Fruit fly (Drosophila melanogaster): ENCODE measurements around the gene elg1.

The elg1 gene

DNA sequence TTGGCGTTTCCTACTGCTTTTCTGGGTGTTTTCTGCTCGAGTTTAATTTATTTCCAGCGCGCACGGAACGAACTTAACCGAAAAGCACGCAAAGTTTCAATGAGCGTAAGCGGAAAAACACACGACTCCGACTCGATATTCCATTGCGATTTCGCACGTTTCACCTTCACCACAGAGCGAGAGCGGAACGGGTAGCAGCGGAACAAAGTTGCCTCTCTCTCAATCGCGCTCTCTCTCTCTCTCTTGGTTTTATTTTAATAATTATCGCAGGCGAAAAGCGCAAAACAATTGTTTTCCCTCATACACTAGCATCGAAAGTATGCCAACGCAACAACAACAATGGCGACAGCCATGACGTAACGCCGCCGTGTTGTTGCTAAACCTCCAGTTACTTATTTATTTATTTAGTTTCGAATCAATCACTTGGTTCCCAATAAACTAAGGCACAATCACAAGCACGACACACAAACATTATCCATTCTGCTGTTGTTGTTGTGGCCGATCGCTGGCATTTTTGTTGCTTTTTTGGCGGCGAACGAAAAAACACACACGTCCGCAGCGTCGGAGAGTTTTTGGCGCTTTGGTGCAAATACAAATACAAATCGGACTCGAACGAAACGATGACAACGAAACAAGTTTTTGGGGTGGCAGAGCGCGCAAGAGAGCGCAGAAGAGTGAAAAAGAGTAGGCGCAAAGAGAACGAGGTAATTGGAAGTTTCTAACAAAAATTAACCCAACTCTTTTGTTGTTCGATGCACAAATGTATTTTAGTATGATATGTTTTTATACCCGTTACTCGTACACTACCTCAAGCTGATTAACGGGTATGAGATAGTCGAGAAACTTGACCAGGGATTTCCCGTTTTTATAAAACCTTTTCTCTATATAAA, 32.6 kb downstream of the elg1 start, which contains the start of gene CG5151 (continued):
- TF ChIP-seq CG4707 (GFP tag; optimal IDR thresholded peaks at IDR 0.05) (peak; percentile 45), ewg (GFP tag; optimal IDR thresholded peaks at IDR 0.05) (no peak), Rfx (GFP tag; IDR thresholded peaks at IDR 0.05) (peak; percentile 44; the same call in 1 of the 2 replicates), Nf-YC (tag; optimal IDR thresholded peaks at IDR 0.05) (peak; percentile 21), dpn (GFP tag; optimal IDR thresholded peaks at IDR 0.05) (no peak), CG13296 (GFP tag; optimal IDR thresholded peaks at IDR 0.05) (peak; percentile 22), Dad (GFP tag; optimal IDR thresholded peaks at IDR 0.05) (no peak), lab (GFP tag; optimal IDR thresholded peaks at IDR 0.05) (peak; percentile 33), CG10543 (GFP tag; optimal IDR thresholded peaks at IDR 0.05) (peak; percentile 75), maf-S (GFP tag; optimal IDR thresholded peaks at IDR 0.05) (no peak), CG10462 (GFP tag; optimal IDR thresholded peaks at IDR 0.05) (no peak), schlank (tag; optimal IDR thresholded peaks at IDR 0.05) (peak; percentile 14), CG15696 (tag; optimal IDR thresholded peaks at IDR 0.05) (no peak), trem (tag; optimal IDR thresholded peaks at IDR 0.05) (no peak), CG10267 (tag; optimal IDR thresholded peaks at IDR 0.05) (no peak), run (tag; optimal IDR thresholded peaks at IDR 0.05) (peak; percentile 49), CG15269 (tag; optimal IDR thresholded peaks at IDR 0.05) (no peak), ttk (GFP tag; IDR thresholded peaks at IDR 0.05) (no peak), cwo (GFP tag; optimal IDR thresholded peaks at IDR 0.05) (peak; percentile 53), Aef1 (GFP tag; IDR thresholded peaks at IDR 0.05) (peak; percentile 67), CG5245 (GFP tag; optimal IDR thresholded peaks at IDR 0.05) (no peak), gem (tag; optimal IDR thresholded peaks at IDR 0.05) (no peak), BEAF-32 (GFP tag; optimal IDR thresholded peaks at IDR 0.05) (no peak), D19A (tag; optimal IDR thresholded peaks at IDR 0.05) (no peak), crp (GFP tag; optimal IDR thresholded peaks at IDR 0.05) (no peak), bab2 (GFP tag; optimal IDR thresholded peaks at IDR 0.05) (no peak), CG5180 (GFP tag; optimal IDR thresholded peaks at IDR 0.05) (peak; percentile 80), jumu (GFP tag; optimal IDR thresholded peaks at IDR 0.05) (no peak), Dip2 (GFP tag; IDR thresholded peaks at IDR 0.05) (no peak), fd102C (GFP tag; optimal IDR thresholded peaks at IDR 0.05) (no peak), corto (GFP tag; optimal IDR thresholded peaks at IDR 0.05) (peak; percentile 36), bigmax (GFP tag; optimal IDR thresholded peaks at IDR 0.05) (no peak), nmo (GFP tag; optimal IDR thresholded peaks at IDR 0.05) (no peak), zen2 (GFP tag; IDR thresholded peaks at IDR 0.05; ENCODE audit: partially characterized antibody) (peak; percentile 54; the same call in 2 of the 3 replicates), tna (GFP tag; IDR thresholded peaks at IDR 0.05; ENCODE audit: partially characterized antibody) (peak; percentile 96), CTCF (GFP tag; optimal IDR thresholded peaks at IDR 0.05) (peak; percentile 89), tup (GFP tag; optimal IDR thresholded peaks at IDR 0.05) (no peak), Mes4 (GFP tag; optimal IDR thresholded peaks at IDR 0.05) (no peak), fd3F (GFP tag; optimal IDR thresholded peaks at IDR 0.05) (no peak), HLHmδ (GFP tag; optimal IDR thresholded peaks at IDR 0.05) (peak; percentile 22), CG2712 (tag; optimal IDR thresholded peaks at IDR 0.05) (no peak), CG3281 (GFP tag; optimal IDR thresholded peaks at IDR 0.05) (peak; percentile 36), sisA (GFP tag; IDR thresholded peaks at IDR 0.05) (no peak), D19B (GFP tag; optimal IDR thresholded peaks at IDR 0.05) (peak; percentile 63), fd96Cb (tag; optimal IDR thresholded peaks at IDR 0.05) (no peak), CG11085 (GFP tag; IDR thresholded peaks at IDR 0.05) (no peak), CG7372 (GFP tag; IDR thresholded peaks at IDR 0.05) (no peak), CG8388 (GFP tag; optimal IDR thresholded peaks at IDR 0.05) (no peak)
